Worm (Caenorhabditis elegans): ENCODE data around the gene mpk-2.
A peak's percentile ranks its signal among the peaks of the same experiment; 100 is the strongest.
"Not testable (repeated sequence)": the region's sequence is repeated elsewhere in the genome, so short reads cannot be mapped to it uniquely, and the experiment has no call there.

Gene mpk-2

DNA sequence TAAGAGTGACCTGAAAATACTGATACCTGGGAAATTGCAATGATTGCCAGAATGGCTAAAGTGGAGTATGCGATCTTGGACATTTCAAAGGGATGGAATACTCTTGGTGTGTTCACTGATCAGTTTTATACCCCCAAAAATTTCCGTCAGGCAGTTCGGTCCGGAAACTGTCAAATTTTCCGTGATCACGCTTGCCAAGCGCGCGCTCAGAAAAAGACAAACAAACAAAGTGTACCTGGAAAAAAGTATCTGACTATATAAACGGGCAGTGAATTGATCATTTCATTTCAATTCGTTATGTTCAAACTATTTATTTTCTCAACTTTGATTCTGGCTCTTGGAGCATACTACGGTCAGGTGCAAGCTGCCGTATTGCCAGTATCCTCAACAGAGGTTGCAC is 2.2 kb upstream of the mpk-2 start, which contains the start of the genes idpb-3 and idpb-1:
TSS of gene idpb-3 (minus strand) at position 101 of the 400 bp plus-strand sequence.
TSS of gene idpb-1 (plus strand) at position 284 of the 400 bp plus-strand sequence.
- TF ChIP-seq tra-4 (tag; optimal IDR thresholded peaks at IDR 0.05) (no peak), hmbx-1 (tag; optimal IDR thresholded peaks at IDR 0.05) (no peak), hnd-1 (tag; optimal IDR thresholded peaks at IDR 0.05) (no peak), ets-7 (tag; optimal IDR thresholded peaks at IDR 0.05) (no peak), F13C5.2 (tag; optimal IDR thresholded peaks at IDR 0.05) (no peak), scrt-1 (GFP tag; IDR thresholded peaks at IDR 0.05) (no peak), ceh-13 (GFP tag; optimal IDR thresholded peaks at IDR 0.05) (no peak), aly-1 (tag; optimal IDR thresholded peaks at IDR 0.05) (no peak), B0310.2 (tag; optimal IDR thresholded peaks at IDR 0.05) (no peak), sea-1 (GFP tag; conservative IDR thresholded peaks at IDR 0.05) (no peak), ama-1 (optimal IDR thresholded peaks at IDR 0.05) (no peak), hmg-4 (GFP tag; optimal IDR thresholded peaks at IDR 0.05) (no peak), ceh-36 (tag; optimal IDR thresholded peaks at IDR 0.05) (no peak)

DNA sequence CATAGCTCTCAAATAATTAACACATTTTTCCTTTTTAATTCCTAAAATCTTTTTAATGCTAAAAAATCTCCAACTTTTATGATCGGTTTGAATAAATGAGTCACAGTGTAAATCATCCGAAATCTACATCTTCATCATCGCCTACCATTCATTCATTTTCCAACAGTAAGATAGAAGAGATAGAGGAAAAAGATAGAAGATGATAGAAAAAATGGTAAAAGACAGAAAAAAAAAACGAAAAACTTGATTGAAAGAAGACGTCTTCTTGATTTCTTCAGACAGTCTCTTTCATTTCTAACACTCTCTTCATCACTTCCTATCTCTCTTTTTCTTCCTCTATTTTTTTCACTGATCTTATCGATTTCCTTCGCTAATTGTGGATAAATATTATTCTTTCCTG is 729 bp upstream of the mpk-2 start:
- TF ChIP-seq F13C5.2 (tag; optimal IDR thresholded peaks at IDR 0.05) (no peak), scrt-1 (GFP tag; IDR thresholded peaks at IDR 0.05) (no peak), ama-1 (optimal IDR thresholded peaks at IDR 0.05) (no peak), B0310.2 (tag; optimal IDR thresholded peaks at IDR 0.05) (no peak), pes-1 (GFP tag; IDR thresholded peaks at IDR 0.05) (no peak), flt-1 (GFP tag; IDR thresholded peaks at IDR 0.05) (no peak), aly-1 (tag; optimal IDR thresholded peaks at IDR 0.05) (no peak), ets-7 (tag; optimal IDR thresholded peaks at IDR 0.05) (no peak), tbx-11 (GFP tag; IDR thresholded peaks at IDR 0.05) (no peak), tbx-37 (GFP tag; conservative IDR thresholded peaks at IDR 0.05) (no peak), tra-4 (tag; optimal IDR thresholded peaks at IDR 0.05) (no peak)

DNA sequence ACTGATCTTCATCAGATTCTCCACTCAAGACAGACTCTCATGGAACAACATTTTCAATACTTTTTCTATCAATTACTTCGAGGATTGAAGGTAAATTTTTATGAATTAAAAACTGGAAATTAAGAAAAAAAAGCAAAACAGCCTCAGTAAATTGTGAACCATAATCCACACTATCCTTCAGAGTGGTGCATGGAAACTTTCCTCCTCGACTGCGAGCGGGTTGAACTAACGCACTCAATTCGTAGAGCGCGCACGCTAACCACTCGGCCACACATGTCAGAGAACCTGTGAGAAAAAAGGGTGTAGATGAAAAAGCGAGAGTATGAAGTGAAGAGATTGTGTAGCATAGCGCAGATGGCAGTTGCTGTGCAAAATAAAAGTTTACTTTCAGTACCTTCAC is 1.1 kb downstream of the mpk-2 start:
- TF ChIP-seq ama-1 (optimal IDR thresholded peaks at IDR 0.05) (no peak), ets-7 (tag; optimal IDR thresholded peaks at IDR 0.05) (peak; percentile 95), tbx-37 (GFP tag; conservative IDR thresholded peaks at IDR 0.05) (peak; percentile 96), scrt-1 (GFP tag; IDR thresholded peaks at IDR 0.05) (peak; percentile 99), tbx-11 (GFP tag; IDR thresholded peaks at IDR 0.05) (peak; percentile 98), pes-1 (GFP tag; IDR thresholded peaks at IDR 0.05) (peak; percentile 98), F13C5.2 (tag; optimal IDR thresholded peaks at IDR 0.05) (peak; percentile 97), ceh-13 (GFP tag; optimal IDR thresholded peaks at IDR 0.05) (peak; percentile 98), hmg-4 (GFP tag; optimal IDR thresholded peaks at IDR 0.05) (peak; percentile 99), sea-1 (GFP tag; conservative IDR thresholded peaks at IDR 0.05) (peak; percentile 97), hmbx-1 (tag; optimal IDR thresholded peaks at IDR 0.05) (peak; percentile 89), ceh-36 (tag; optimal IDR thresholded peaks at IDR 0.05) (peak; percentile 97), hnd-1 (tag; optimal IDR thresholded peaks at IDR 0.05) (peak; percentile 92), B0310.2 (tag; optimal IDR thresholded peaks at IDR 0.05) (peak; percentile 98), tra-4 (tag; optimal IDR thresholded peaks at IDR 0.05) (peak; percentile 82), flt-1 (GFP tag; IDR thresholded peaks at IDR 0.05) (no peak; the same call in none of the 2 replicates), aly-1 (tag; optimal IDR thresholded peaks at IDR 0.05) (peak; percentile 99)

DNA sequence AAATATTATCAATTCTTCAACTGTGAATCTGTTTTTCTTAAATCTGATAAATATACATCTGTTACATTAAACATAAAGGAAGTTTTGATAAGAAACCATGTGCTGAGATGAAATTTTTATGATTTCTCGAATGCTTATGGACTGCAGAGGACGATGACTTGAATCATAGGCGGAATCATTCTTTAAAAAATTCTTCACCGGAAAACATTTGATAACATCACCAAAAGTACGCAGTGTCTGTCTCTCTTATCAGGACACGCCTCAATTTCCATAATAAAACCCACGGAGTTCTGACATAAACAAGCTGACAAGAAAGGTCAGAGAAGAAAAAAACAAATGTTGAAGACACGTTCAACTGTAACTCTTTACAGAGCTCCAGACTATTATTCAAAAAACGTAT is 5.8 kb downstream of the mpk-2 start, which contains the start of gene F09C12.2:
TSS of gene F09C12.2 (plus strand) at position 320 of the 400 bp plus-strand sequence.
- no peak for TF ChIP-seq hmg-4 (GFP tag; optimal IDR thresholded peaks at IDR 0.05)
- no peak for TF ChIP-seq ceh-13 (GFP tag; optimal IDR thresholded peaks at IDR 0.05)
- TF ChIP-seq tbx-37 (GFP tag; conservative IDR thresholded peaks at IDR 0.05): no peak
- no peak for TF ChIP-seq hnd-1 (tag; optimal IDR thresholded peaks at IDR 0.05)
- TF ChIP-seq sea-1 (GFP tag; conservative IDR thresholded peaks at IDR 0.05): no peak
- no peak for TF ChIP-seq ets-7 (tag; optimal IDR thresholded peaks at IDR 0.05)
- TF ChIP-seq ceh-36 (tag; optimal IDR thresholded peaks at IDR 0.05): no peak
- no peak for TF ChIP-seq ama-1 (optimal IDR thresholded peaks at IDR 0.05)
- no peak for TF ChIP-seq B0310.2 (tag; optimal IDR thresholded peaks at IDR 0.05)
- no peak for TF ChIP-seq F13C5.2 (tag; optimal IDR thresholded peaks at IDR 0.05)
- TF ChIP-seq aly-1 (tag; optimal IDR thresholded peaks at IDR 0.05): no peak
- TF ChIP-seq pes-1 (GFP tag; IDR thresholded peaks at IDR 0.05): no peak
- no peak for TF ChIP-seq tra-4 (tag; optimal IDR thresholded peaks at IDR 0.05)
- TF ChIP-seq hmbx-1 (tag; optimal IDR thresholded peaks at IDR 0.05): no peak
- no peak for TF ChIP-seq scrt-1 (GFP tag; IDR thresholded peaks at IDR 0.05)
- TF ChIP-seq tbx-11 (GFP tag; IDR thresholded peaks at IDR 0.05): no peak

DNA sequence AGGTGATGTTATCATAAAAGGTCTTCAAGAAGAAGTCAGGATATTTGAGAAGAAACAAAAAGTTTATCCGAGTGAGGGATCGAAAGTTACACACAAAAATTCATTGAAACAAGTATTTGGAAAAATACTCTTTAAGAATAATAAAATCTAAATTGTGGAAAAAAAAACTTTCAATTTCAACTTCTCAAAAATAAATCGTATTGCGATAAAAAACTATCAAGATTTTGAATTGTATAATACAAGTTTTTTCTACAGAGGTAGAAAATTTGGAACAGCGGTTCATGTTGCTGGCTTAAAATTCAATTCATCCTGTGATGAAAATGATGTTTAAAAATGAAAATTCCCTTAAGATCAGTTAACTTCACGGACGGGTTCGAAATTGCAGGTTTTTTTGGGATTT is 8.2 kb downstream of the mpk-2 start, which contains the start of gene F09C12.8:
TSS of gene F09C12.8 (plus strand) at position 301 of the 400 bp plus-strand sequence.
- TF ChIP-seq ets-7 (tag; optimal IDR thresholded peaks at IDR 0.05) (no peak), tbx-11 (GFP tag; IDR thresholded peaks at IDR 0.05) (no peak), sea-1 (GFP tag; conservative IDR thresholded peaks at IDR 0.05) (no peak), ama-1 (optimal IDR thresholded peaks at IDR 0.05) (no peak), tra-4 (tag; optimal IDR thresholded peaks at IDR 0.05) (no peak), F13C5.2 (tag; optimal IDR thresholded peaks at IDR 0.05) (no peak), flt-1 (GFP tag; IDR thresholded peaks at IDR 0.05) (no peak), ceh-13 (GFP tag; optimal IDR thresholded peaks at IDR 0.05) (no peak), aly-1 (tag; optimal IDR thresholded peaks at IDR 0.05) (no peak), hmbx-1 (tag; optimal IDR thresholded peaks at IDR 0.05) (no peak), B0310.2 (tag; optimal IDR thresholded peaks at IDR 0.05) (no peak), pes-1 (GFP tag; IDR thresholded peaks at IDR 0.05) (no peak), tbx-37 (GFP tag; conservative IDR thresholded peaks at IDR 0.05) (no peak), ceh-36 (tag; optimal IDR thresholded peaks at IDR 0.05) (no peak), hnd-1 (tag; optimal IDR thresholded peaks at IDR 0.05) (no peak), hmg-4 (GFP tag; optimal IDR thresholded peaks at IDR 0.05) (no peak), scrt-1 (GFP tag; IDR thresholded peaks at IDR 0.05) (no peak)

DNA sequence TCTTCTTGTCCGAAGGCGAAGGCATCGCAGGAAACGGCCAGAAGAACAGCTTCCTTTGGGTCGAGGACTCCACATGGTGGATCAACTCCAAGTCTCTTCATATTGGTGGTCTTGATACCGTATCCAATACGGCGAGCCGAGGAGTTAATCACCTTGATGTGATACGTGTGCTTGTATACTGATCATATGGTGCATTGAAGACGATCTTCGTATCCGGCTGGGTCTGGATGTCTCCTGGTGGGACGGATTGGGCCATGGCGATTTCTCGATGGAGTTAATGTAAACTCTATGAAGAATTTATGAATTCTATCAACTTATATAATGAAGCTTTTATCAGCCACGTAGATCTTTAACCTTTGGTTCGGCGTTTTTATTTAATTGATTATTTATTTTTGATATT is 11.3 kb downstream of the mpk-2 start, which contains the start of gene msp-74:
TSS of gene msp-74 (minus strand) at position 101 of the 400 bp plus-strand sequence.
- TF ChIP-seq F13C5.2 (tag; optimal IDR thresholded peaks at IDR 0.05); ceh-36 (tag; optimal IDR thresholded peaks at IDR 0.05); hmg-4 (GFP tag; optimal IDR thresholded peaks at IDR 0.05): not testable (repeated sequence)

DNA sequence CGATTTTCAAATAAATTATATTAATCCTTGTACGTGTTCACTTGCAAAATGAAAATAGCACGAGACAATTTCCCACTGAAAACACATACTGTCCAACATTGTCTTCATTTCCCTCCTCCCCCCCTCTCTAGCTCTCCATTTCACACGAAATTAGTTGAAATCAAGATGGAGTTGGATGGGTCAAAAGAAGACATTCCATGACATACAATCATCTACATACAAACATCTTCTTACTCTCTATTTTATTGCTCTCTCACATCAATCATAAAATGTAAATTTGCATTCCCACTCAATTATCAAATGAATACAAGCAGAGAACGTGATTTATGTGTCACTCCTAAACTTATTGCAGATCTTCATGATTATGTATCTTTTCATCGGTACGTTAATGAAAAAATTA is 11.8 kb downstream of the mpk-2 start, which contains the start of gene srsy-1:
TSS of gene srsy-1 (plus strand) at position 301 of the 400 bp plus-strand sequence.
- no peak for TF ChIP-seq ama-1 (optimal IDR thresholded peaks at IDR 0.05)
- TF ChIP-seq sea-1 (GFP tag; conservative IDR thresholded peaks at IDR 0.05): no peak
- no peak for TF ChIP-seq ceh-13 (GFP tag; optimal IDR thresholded peaks at IDR 0.05)
- TF ChIP-seq hmg-4 (GFP tag; optimal IDR thresholded peaks at IDR 0.05): no peak
- no peak for TF ChIP-seq tra-4 (tag; optimal IDR thresholded peaks at IDR 0.05)
- TF ChIP-seq tbx-37 (GFP tag; conservative IDR thresholded peaks at IDR 0.05): no peak
- no peak for TF ChIP-seq flt-1 (GFP tag; IDR thresholded peaks at IDR 0.05)
- no peak for TF ChIP-seq F13C5.2 (tag; optimal IDR thresholded peaks at IDR 0.05)
- no peak for TF ChIP-seq aly-1 (tag; optimal IDR thresholded peaks at IDR 0.05)
- TF ChIP-seq pes-1 (GFP tag; IDR thresholded peaks at IDR 0.05): no peak
- no peak for TF ChIP-seq hnd-1 (tag; optimal IDR thresholded peaks at IDR 0.05)
- no peak for TF ChIP-seq hmbx-1 (tag; optimal IDR thresholded peaks at IDR 0.05)
- TF ChIP-seq scrt-1 (GFP tag; IDR thresholded peaks at IDR 0.05): no peak
- no peak for TF ChIP-seq B0310.2 (tag; optimal IDR thresholded peaks at IDR 0.05)
- no peak for TF ChIP-seq ceh-36 (tag; optimal IDR thresholded peaks at IDR 0.05)
- no peak for TF ChIP-seq tbx-11 (GFP tag; IDR thresholded peaks at IDR 0.05)
- TF ChIP-seq ets-7 (tag; optimal IDR thresholded peaks at IDR 0.05): no peak
